Fruit fly (Drosophila melanogaster) whole organism, wandering third instar larva: ENCODE data around the gene CG32603.

Experiments
- Abd-B ChIP-seq: fragments of >200 bp; optimal IDR thresholded peaks from 2 replicates; lab custom pipeline; 2017; ENCODE audit warnings: missing biosample characterization, missing genetic modification characterization
- CG9705 ChIP-seq: fragments of 200-800 bp; sonication (Bioruptor generic); optimal IDR thresholded peaks from 2 replicates; lab custom pipeline; 2018; ENCODE audit warnings: missing biosample characterization, mild to moderate bottlenecking, missing genetic modification characterization
- CrebA ChIP-seq: fragments of 200-800 bp; sonication (Bioruptor generic); optimal IDR thresholded peaks from 2 replicates; lab custom pipeline; 2016; ENCODE audit warnings: missing biosample characterization, mild to moderate bottlenecking, missing genetic modification characterization, borderline replicate concordance
- Dfd ChIP-seq: fragments of >200 bp; optimal IDR thresholded peaks from 2 replicates; lab custom pipeline; 2017; ENCODE audit warnings: missing biosample characterization, missing genetic modification characterization
- Dif ChIP-seq: fragments of 200-275, 200-300 bp; sonication (Bioruptor generic); optimal IDR thresholded peaks from 2 replicates; lab custom pipeline; 2018; ENCODE audit warnings: missing biosample characterization, missing genetic modification characterization; ENCODE audit not compliant: partially characterized antibody
- Hr78 ChIP-seq: fragments of >200 bp; optimal IDR thresholded peaks from 2 replicates; lab custom pipeline; 2017; ENCODE audit warnings: missing biosample characterization, missing genetic modification characterization
- Jra ChIP-seq: sonication (Bioruptor generic); optimal IDR thresholded peaks from 2 replicates; lab custom pipeline; 2016; ENCODE audit warnings: missing biosample characterization, missing genetic modification characterization
- Mio ChIP-seq: sonication (Bioruptor generic); optimal IDR thresholded peaks from 2 replicates; lab custom pipeline; 2016; ENCODE audit warnings: missing biosample characterization, missing genetic modification characterization
- Myc ChIP-seq: fragments of >200 bp; optimal IDR thresholded peaks from 2 replicates; lab custom pipeline; 2017
- N ChIP-seq: fragments of >200 bp; optimal IDR thresholded peaks from 2 replicates; lab custom pipeline; 2018; ENCODE audit warnings: missing biosample characterization, missing external identifiers, missing genetic modification characterization
- OdsH ChIP-seq: fragments of 200-800 bp; sonication (Bioruptor generic); optimal IDR thresholded peaks from 2 replicates; lab custom pipeline; 2016; ENCODE audit warnings: missing biosample characterization, mild to moderate bottlenecking, missing genetic modification characterization
- Sp1 ChIP-seq: fragments of 200-800 bp; sonication (Bioruptor generic); optimal IDR thresholded peaks from 3 replicates; lab custom pipeline; 2019; ENCODE audit warnings: missing biosample characterization, mild to moderate bottlenecking, missing genetic modification characterization, moderate library complexity
- Vsx2 ChIP-seq: fragments of 200-300, 225-300 bp; sonication (Bioruptor generic); optimal IDR thresholded peaks from 2 replicates; lab custom pipeline; 2018; ENCODE audit warnings: missing biosample characterization, missing genetic modification characterization; ENCODE audit not compliant: partially characterized antibody
- br ChIP-seq: fragments of 200-800 bp; sonication (Bioruptor generic); optimal IDR thresholded peaks from 2 replicates; lab custom pipeline; 2016; ENCODE audit warnings: missing biosample characterization, missing genetic modification characterization
- brk ChIP-seq: fragments of 200-800 bp; sonication (Bioruptor generic); optimal IDR thresholded peaks from 2 replicates; lab custom pipeline; 2016; ENCODE audit warnings: missing biosample characterization, mild to moderate bottlenecking, missing genetic modification characterization
- dl ChIP-seq, 2 experiments: fragments of 175-275, 200-275 bp in 1 of 2; fragments of 200-275 bp in 1 of 2; sonication (Bioruptor generic); optimal IDR thresholded peaks; lab custom pipeline; 2018; ENCODE audit warnings: mild to moderate bottlenecking in 2 of 2, missing biosample characterization in 2 of 2, missing genetic modification characterization in 2 of 2, moderate library complexity in 2 of 2; ENCODE audit not compliant: partially characterized antibody in 2 of 2, insufficient read depth in 1 of 2
- dmrt93B ChIP-seq: fragments of 200-800 bp; sonication (Bioruptor generic); optimal IDR thresholded peaks from 2 replicates; lab custom pipeline; 2018; ENCODE audit warnings: missing biosample characterization, mild to moderate bottlenecking, missing genetic modification characterization
- fru ChIP-seq: fragments of 200-800 bp; sonication (Bioruptor generic); optimal IDR thresholded peaks from 3 replicates; lab custom pipeline; 2016; ENCODE audit warnings: missing biosample characterization, mild to moderate bottlenecking, missing genetic modification characterization
- h ChIP-seq: fragments of 200-800 bp; sonication (Bioruptor generic); optimal IDR thresholded peaks from 3 replicates; lab custom pipeline; 2016; ENCODE audit warnings: missing biosample characterization, mild to moderate bottlenecking, missing genetic modification characterization
- lola ChIP-seq: fragments of >200 bp; optimal IDR thresholded peaks from 2 replicates; lab custom pipeline; 2017; ENCODE audit warnings: missing biosample characterization, missing genetic modification characterization
- psq ChIP-seq: fragments of 200-800 bp; sonication (Bioruptor generic); optimal IDR thresholded peaks from 3 replicates; lab custom pipeline; 2017; ENCODE audit warnings: missing biosample characterization, mild to moderate bottlenecking, missing genetic modification characterization, moderate library complexity
- rgr ChIP-seq: fragments of 200-800 bp; sonication (Bioruptor generic); optimal IDR thresholded peaks from 3 replicates; lab custom pipeline; 2016; ENCODE audit warnings: missing biosample characterization, mild to moderate bottlenecking, missing genetic modification characterization
- sage ChIP-seq: fragments of 200-800 bp; sonication (Bioruptor generic); optimal IDR thresholded peaks from 2 replicates; lab custom pipeline; 2016; ENCODE audit warnings: missing biosample characterization, mild to moderate bottlenecking, missing genetic modification characterization
- sv ChIP-seq: fragments of 200-800 bp; sonication (Bioruptor generic); optimal IDR thresholded peaks from 3 replicates; lab custom pipeline; 2016; ENCODE audit warnings: missing biosample characterization, missing genetic modification characterization
- tai ChIP-seq: sonication (Bioruptor generic); optimal IDR thresholded peaks from 2 replicates; lab custom pipeline; 2016; ENCODE audit warnings: missing biosample characterization, missing genetic modification characterization
- usp ChIP-seq: fragments of >200 bp; optimal IDR thresholded peaks from 2 replicates; lab custom pipeline; 2017; ENCODE audit warnings: missing biosample characterization, missing genetic modification characterization
- woc ChIP-seq: sonication (Bioruptor generic); optimal IDR thresholded peaks from 2 replicates; lab custom pipeline; 2016; ENCODE audit warnings: missing biosample characterization, mild to moderate bottlenecking, missing genetic modification characterization

The CG32603 gene

dm6 chrX:14184062-14184611, at the start of gene CG32603:
CG32603 (plus strand) TSS chrX:14184561.
- TF ChIP-seq usp (GFP tag; lab: Kevin White, UChicago) (no peak), rgr (no peak), sv (GFP tag; lab: Kevin White, UChicago) (no peak), psq (GFP tag; lab: Kevin White, UChicago) (no peak), Sp1 (GFP tag; lab: Kevin White, UChicago) (no peak)
- TF ChIP-seq, all 38 proteins: peak for 0

- TF ChIP-seq CG9705 (GFP tag; lab: Kevin White, UChicago) = no peak
- no peak for TF ChIP-seq N (GFP tag; lab: Kevin White, UChicago)
- no peak for TF ChIP-seq OdsH
- no peak for TF ChIP-seq dmrt93B
- TF ChIP-seq, all 38 proteins: peak for 0
Observed at dm6 chrX:14148171-14148570, 36.2 kb upstream of the CG32603 start.

- TF ChIP-seq br (no peak), Dfd (GFP tag; lab: Kevin White, UChicago) (no peak), Mio (GFP tag; lab: Kevin White, UChicago) (no peak), Dif (no peak), woc (GFP tag; lab: Kevin White, UChicago) (no peak), rgr (no peak), dl (GFP tag; optimal IDR thresholded peaks at IDR 0.05; lab: Kevin White, UChicago; ENCODE audit: insufficient read depth in 1 of 2, partially characterized antibody in 2 of 2) (no peak), tai (no peak), sv (GFP tag; lab: Kevin White, UChicago) (no peak), h (no peak), N (GFP tag; lab: Kevin White, UChicago) (no peak), lola (GFP tag; lab: Kevin White, UChicago) (no peak), brk (GFP tag; lab: Kevin White, UChicago) (no peak), CrebA (GFP tag; lab: Kevin White, UChicago) (no peak)
Observed at dm6 chrX:14149312-14149711, 35.0 kb upstream of the CG32603 start.

dm6 chrX:14151906-14152305, 32.5 kb upstream of the CG32603 start, which contains the start of gene CG12479:
CG12479 (minus strand) TSS chrX:14152006.
- no peak for TF ChIP-seq tai
- no peak for TF ChIP-seq Mio (GFP tag; lab: Kevin White, UChicago)
- no peak for TF ChIP-seq lola (GFP tag; lab: Kevin White, UChicago)
- TF ChIP-seq br = no peak

- TF ChIP-seq sage (GFP tag; lab: Kevin White, UChicago) (no peak), Vsx2 (GFP tag; lab: Kevin White, UChicago) (no peak), Hr78 (GFP tag; lab: Kevin White, UChicago) (no peak), fru (GFP tag; lab: Kevin White, UChicago) (no peak), Dfd (GFP tag; lab: Kevin White, UChicago) (no peak), Jra (no peak), usp (GFP tag; lab: Kevin White, UChicago) (no peak), Myc (lab: Kevin White, UChicago) (no peak), Abd-B (no peak)
Observed at dm6 chrX:14153689-14154088, 30.7 kb upstream of the CG32603 start.

dm6 chrX:14169068-14169642, 15.2 kb upstream of the CG32603 start, which contains the start of gene CG12480:
CG12480 (plus strand) TSS chrX:14169592.
- TF ChIP-seq sv (GFP tag; lab: Kevin White, UChicago) = peak; percentile 32
- no peak for TF ChIP-seq Hr78 (GFP tag; lab: Kevin White, UChicago)
- TF ChIP-seq, all 38 proteins: peak for 1

dm6 chrX:14172524-14172923, 11.8 kb upstream of the CG32603 start, which contains the start of gene betaNACtes1:
betaNACtes1 (minus strand) TSS chrX:14172624.
- no peak for TF ChIP-seq Myc (lab: Kevin White, UChicago)
- TF ChIP-seq, all 38 proteins: peak for 0
